Worm (Caenorhabditis elegans) whole organism, late embryonic: Measurements from ENCODE around the gene molo-1.

Experiments used
- C38D4.7 ChIP-seq: fragments of 200-800 bp; sonication (Bioruptor generic); optimal IDR thresholded peaks from 2 replicates; lab custom pipeline; 2018; ENCODE audit warnings: mild to moderate bottlenecking, missing genetic modification characterization, moderate library complexity, missing compliant biosample characterization
- ama-1 ChIP-seq: fragments of 150-350 bp; optimal IDR thresholded peaks from 2 replicates; lab custom pipeline; 2014
- ceh-14 ChIP-seq: sonication (generic microtip); optimal IDR thresholded peaks from 2 replicates; lab custom pipeline; 2016; ENCODE audit warnings: missing genotype, missing genetic modification characterization, missing compliant biosample characterization
- ceh-19 ChIP-seq: fragments of 200-800 bp; sonication (Bioruptor generic); optimal IDR thresholded peaks from 2 replicates; lab custom pipeline; 2018; ENCODE audit warnings: mild to moderate bottlenecking, missing genetic modification characterization, missing compliant biosample characterization
- ceh-2 ChIP-seq: sonication (generic microtip); optimal IDR thresholded peaks from 2 replicates; lab custom pipeline; 2016; ENCODE audit warnings: missing genotype, missing genetic modification characterization, missing compliant biosample characterization
- ceh-31 ChIP-seq: sonication (generic microtip); optimal IDR thresholded peaks from 2 replicates; lab custom pipeline; 2016; ENCODE audit warnings: missing genetic modification characterization, missing compliant biosample characterization
- ceh-45 ChIP-seq: fragments of 200-800 bp; sonication (Bioruptor generic); IDR thresholded peaks from 2 replicates; pipeline ENCODE4 v1.3.6; 2022; ENCODE audit warnings: missing genetic modification reagents, missing genetic modification characterization, missing compliant biosample characterization
- dve-1 ChIP-seq: sonication (generic microtip); optimal IDR thresholded peaks from 2 replicates; lab custom pipeline; 2017; ENCODE audit warnings: antibody characterized with exemption, mild to moderate bottlenecking, missing genetic modification characterization, missing compliant biosample characterization
- hlh-13 ChIP-seq: fragments of 200-800 bp; sonication (Bioruptor generic); optimal IDR thresholded peaks from 2 replicates; lab custom pipeline; 2018; ENCODE audit warnings: mild to moderate bottlenecking, missing genetic modification characterization, missing compliant biosample characterization
- hlh-30 ChIP-seq: sonication (generic microtip); optimal IDR thresholded peaks from 2 replicates; lab custom pipeline; 2017; ENCODE audit warnings: antibody characterized with exemption, missing genetic modification characterization, missing compliant biosample characterization; ENCODE audit not compliant: insufficient read depth
- hlh-6 ChIP-seq: sonication (generic microtip); optimal IDR thresholded peaks from 2 replicates; lab custom pipeline; 2016; ENCODE audit warnings: missing genotype, missing genetic modification characterization, missing compliant biosample characterization
- nhr-11 ChIP-seq: fragments of 150-350 bp; optimal IDR thresholded peaks from 2 replicates; lab custom pipeline; 2014; ENCODE audit warnings: missing biosample characterization, missing genetic modification characterization
- nhr-232 ChIP-seq: sonication (generic microtip); optimal IDR thresholded peaks from 2 replicates; lab custom pipeline; 2016; ENCODE audit warnings: missing genetic modification characterization, missing compliant biosample characterization
- npax-4 ChIP-seq: sonication (generic microtip); optimal IDR thresholded peaks from 2 replicates; lab custom pipeline; 2016; ENCODE audit warnings: missing genetic modification characterization, missing compliant biosample characterization
- sdc-2 ChIP-seq: sonication (generic microtip); optimal IDR thresholded peaks from 2 replicates; lab custom pipeline; 2016; ENCODE audit warnings: missing genotype, missing genetic modification characterization, missing compliant biosample characterization
- sox-4 ChIP-seq: sonication (generic microtip); optimal IDR thresholded peaks from 2 replicates; lab custom pipeline; 2017; ENCODE audit warnings: mild to moderate bottlenecking, missing genetic modification characterization, inconsistent platforms, missing compliant biosample characterization
- syd-9 ChIP-seq: sonication (generic microtip); optimal IDR thresholded peaks from 2 replicates; lab custom pipeline; 2016; ENCODE audit warnings: mild to moderate bottlenecking, missing genetic modification characterization, moderate library complexity, missing compliant biosample characterization
- unc-3 ChIP-seq, 2 experiments: fragments of 200-800 bp in 1 of 2; sonication (Bioruptor generic) in 1 of 2; sonication (generic microtip) in 1 of 2; conservative IDR thresholded peaks in 1 of 2; optimal IDR thresholded peaks in 1 of 2; 2 replicates each; pipeline versions ENCODE4 v1.3.6 to Lab custom; 2016 to 2022; ENCODE audit warnings: missing compliant biosample characterization in 2 of 2, missing genetic modification characterization in 2 of 2, missing genetic modification reagents in 1 of 2

The molo-1 gene

DNA sequence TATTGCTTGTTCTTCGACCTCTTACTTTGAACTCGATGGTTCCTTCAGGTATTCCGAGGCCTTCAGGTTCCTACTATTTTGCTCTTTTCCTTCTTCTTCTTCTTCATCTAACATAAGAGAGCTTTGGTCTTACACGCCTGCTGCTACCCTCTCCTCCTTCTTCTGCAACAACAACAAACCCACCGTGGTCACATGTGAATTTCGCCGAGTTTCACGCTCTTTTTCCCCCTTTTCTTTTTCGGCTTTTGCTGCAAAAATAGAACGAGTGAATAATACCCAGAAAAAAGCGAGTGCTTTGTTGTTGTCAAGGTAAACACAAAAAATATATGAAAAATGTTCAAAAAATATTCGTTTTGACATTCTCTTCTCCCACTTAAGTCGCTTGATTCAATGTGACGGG lies 49.6 kb downstream of the molo-1 start:
- no peak for TF ChIP-seq nhr-232 (tag; lab: Kevin White, UChicago)
- TF ChIP-seq hlh-30 (tag; lab: Kevin White, UChicago), result peak; percentile 30
- TF ChIP-seq, all 69 proteins: peak for 1

- no peak for TF ChIP-seq ceh-2 (tag; lab: Kevin White, UChicago)
- TF ChIP-seq hlh-6 (tag; lab: Kevin White, UChicago), result no peak
- no peak for TF ChIP-seq ceh-45
- no peak for TF ChIP-seq ama-1 (lab: Kevin White, UChicago)
- no peak for TF ChIP-seq unc-3 (GFP tag; conservative IDR thresholded peaks at IDR 0.05; lab: Robert Waterston, UW)
- no peak for TF ChIP-seq unc-3 (tag; optimal IDR thresholded peaks at IDR 0.05; lab: Kevin White, UChicago)
- TF ChIP-seq ceh-31, result no peak
- no peak for TF ChIP-seq sdc-2 (tag; lab: Kevin White, UChicago)
- no peak for TF ChIP-seq C38D4.7 (GFP tag; lab: Kevin White, UChicago)
- no peak for TF ChIP-seq ceh-14 (tag; lab: Kevin White, UChicago)
- no peak for TF ChIP-seq dve-1
- no peak for TF ChIP-seq sox-4
- TF ChIP-seq syd-9 (tag; lab: Kevin White, UChicago), result no peak
- TF ChIP-seq nhr-11 (tag; lab: Kevin White, UChicago), result no peak
- no peak for TF ChIP-seq npax-4 (tag; lab: Kevin White, UChicago)
- TF ChIP-seq ceh-19, result no peak
- no peak for TF ChIP-seq hlh-13
These were observed 51.0 kb downstream of the molo-1 start, which contains the start of gene daf-4 for ce11 chrIII:5624835-5625234. Gene daf-4, plus strand, starts transcription at chrIII:5625135.
